Fruit fly (Drosophila melanogaster) whole organism, wandering third instar larva: ENCODE results near the gene Nf1.

Experiments used
- GATAd ChIP-seq: sonication (Bioruptor generic); optimal IDR thresholded peaks from 2 replicates; lab custom pipeline; 2016; ENCODE audit warnings: missing biosample characterization, missing genetic modification characterization
- Hr78 ChIP-seq: fragments of >200 bp; optimal IDR thresholded peaks from 2 replicates; lab custom pipeline; 2017; ENCODE audit warnings: missing biosample characterization, missing genetic modification characterization
- Sp1 ChIP-seq: fragments of 200-800 bp; sonication (Bioruptor generic); optimal IDR thresholded peaks from 3 replicates; lab custom pipeline; 2019; ENCODE audit warnings: missing biosample characterization, mild to moderate bottlenecking, missing genetic modification characterization, moderate library complexity
- dsf ChIP-seq: sonication (Bioruptor generic); optimal IDR thresholded peaks from 2 replicates; lab custom pipeline; 2016; ENCODE audit warnings: missing biosample characterization, missing genetic modification characterization, borderline replicate concordance

DNA sequence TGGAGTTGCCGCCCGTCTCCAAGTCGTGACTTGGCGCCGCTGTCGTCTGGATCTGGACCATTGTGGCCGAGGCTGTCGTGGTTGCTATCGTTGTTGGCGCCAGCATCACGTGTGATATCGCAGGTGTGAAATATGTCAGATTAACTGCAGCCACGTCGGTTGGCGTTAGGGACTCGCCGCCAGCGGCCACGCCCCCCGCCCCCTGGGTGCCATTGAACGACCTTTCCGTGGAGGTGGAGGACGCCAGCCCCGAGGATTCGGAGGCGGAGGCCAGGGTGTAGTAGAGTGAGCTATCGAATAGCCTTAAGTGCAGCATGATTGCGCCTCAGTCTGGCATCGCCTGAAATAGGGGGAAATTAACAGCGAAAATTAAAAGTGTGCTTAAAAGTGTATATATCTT lies 41.5 kb upstream of the Nf1 start:
- no peak for TF ChIP-seq dsf
- no peak for TF ChIP-seq GATAd (GFP tag; lab: Kevin White, UChicago)
- TF ChIP-seq Sp1 (GFP tag; lab: Kevin White, UChicago), result no peak
- no peak for TF ChIP-seq Hr78 (GFP tag; lab: Kevin White, UChicago)
